Fruit fly (Drosophila melanogaster): ENCODE results near the gene CG8543.

DNA sequence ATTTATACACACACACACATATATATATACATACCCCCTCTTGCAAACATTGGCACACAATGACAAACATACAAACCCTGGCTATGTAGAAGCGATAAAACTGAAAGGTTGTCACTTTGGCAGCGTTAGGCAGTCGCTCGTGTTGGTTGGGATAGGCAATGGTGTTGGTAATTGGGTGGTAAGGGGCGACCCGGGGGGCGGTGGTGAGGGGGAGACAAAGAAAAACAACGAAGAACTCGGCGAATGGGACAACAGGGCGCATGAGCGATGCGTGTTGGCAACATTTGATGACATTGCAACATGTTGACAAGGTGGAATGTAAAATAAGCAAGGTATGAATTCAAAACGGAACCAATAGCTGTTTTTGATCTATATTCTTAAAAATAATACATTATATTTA is 47.5 kb downstream of the CG8543 start:
- TF ChIP-seq CG8478 (optimal IDR thresholded peaks at IDR 0.05): no peak
- no peak for TF ChIP-seq CTCF (optimal IDR thresholded peaks at IDR 0.05)
